Worm (Caenorhabditis elegans): ENCODE data around the gene ZC116.5.

The ZC116.5 gene

ce11 chrV:12637238-12637690 lies 28.5 kb upstream of the ZC116.5 start, which contains the start of gene F56H9.2 (continued):
- TF ChIP-seq C16A3.4 (tag; optimal IDR thresholded peaks at IDR 0.05) (peak; percentile 41), nhr-12 (tag; optimal IDR thresholded peaks at IDR 0.05) (no peak), blmp-1 (tag; optimal IDR thresholded peaks at IDR 0.05) (peak; percentile 76), swsn-7 (tag; optimal IDR thresholded peaks at IDR 0.05) (peak; percentile 74), lin-14 (GFP tag; optimal IDR thresholded peaks at IDR 0.05) (peak; percentile 96), fkh-10 (GFP tag; optimal IDR thresholded peaks at IDR 0.05) (no peak), nhr-77 (tag; optimal IDR thresholded peaks at IDR 0.05) (peak; percentile 58), ceh-88 (GFP tag; IDR thresholded peaks at IDR 0.05) (no peak), vab-15 (tag; optimal IDR thresholded peaks at IDR 0.05) (no peak), nhr-20 (tag; optimal IDR thresholded peaks at IDR 0.05) (peak; percentile 98), Y116A8C.19 (tag; optimal IDR thresholded peaks at IDR 0.05; ENCODE audit: borderline replicate concordance) (no peak), alr-1 (tag; optimal IDR thresholded peaks at IDR 0.05; ENCODE audit: borderline replicate concordance) (no peak), fkh-4 (tag; optimal IDR thresholded peaks at IDR 0.05; ENCODE audit: borderline replicate concordance) (no peak), ceh-82 (tag; optimal IDR thresholded peaks at IDR 0.05) (peak in 2 of 3 experiments; percentile 7 to 51), unc-98 (GFP tag; IDR thresholded peaks at IDR 0.05) (no peak), dsc-1 (tag; optimal IDR thresholded peaks at IDR 0.05) (peak; percentile 82), sox-4 (tag; optimal IDR thresholded peaks at IDR 0.05) (no peak), nhr-76 (tag; optimal IDR thresholded peaks at IDR 0.05) (no peak), egl-13 (tag; optimal IDR thresholded peaks at IDR 0.05) (no peak), snu-23 (GFP tag; optimal IDR thresholded peaks at IDR 0.05) (no peak), ceh-8 (GFP tag; optimal IDR thresholded peaks at IDR 0.05) (no peak), mdl-1 (tag; optimal IDR thresholded peaks at IDR 0.05) (peak in 1 of 2 experiments; percentile 96), fkh-8 (tag; optimal IDR thresholded peaks at IDR 0.05) (no peak), dpl-1 (GFP tag; optimal IDR thresholded peaks at IDR 0.05) (peak; percentile 24 to 34 (median 29)), egl-27 (tag; optimal IDR thresholded peaks at IDR 0.05) (peak; percentile 66 to 72), nhr-85 (tag) (peak; percentile 98), nhr-19 (GFP tag; conservative IDR thresholded peaks at IDR 0.05) (peak; percentile 94), unc-130 (tag; optimal IDR thresholded peaks at IDR 0.05) (peak; percentile 94), efl-3 (GFP tag; optimal IDR thresholded peaks at IDR 0.05) (no peak), tlp-1 (tag; optimal IDR thresholded peaks at IDR 0.05) (no peak), mab-9 (GFP tag; IDR thresholded peaks at IDR 0.05) (no peak), mep-1 (tag; optimal IDR thresholded peaks at IDR 0.05) (peak; percentile 72), elt-3 (tag; optimal IDR thresholded peaks at IDR 0.05) (peak in 3 of 6 experiments; percentile 68 to 92 (median 70)), skn-1 (tag; optimal IDR thresholded peaks at IDR 0.05) (peak; percentile 65), grh-1 (GFP tag; IDR thresholded peaks at IDR 0.05) (peak; percentile 69), mef-2 (tag; optimal IDR thresholded peaks at IDR 0.05) (peak; percentile 26), ama-1 (optimal IDR thresholded peaks at IDR 0.05) (peak; percentile 36), pqm-1 (tag; optimal IDR thresholded peaks at IDR 0.05) (peak; percentile 42), tbx-2 (tag; optimal IDR thresholded peaks at IDR 0.05) (peak; percentile 83), nhr-71 (tag; optimal IDR thresholded peaks at IDR 0.05) (peak; percentile 95), unc-86 (tag; optimal IDR thresholded peaks at IDR 0.05) (peak; percentile 46), fos-1 (tag; optimal IDR thresholded peaks at IDR 0.05) (peak; percentile 13), elt-2 (tag; optimal IDR thresholded peaks at IDR 0.05) (peak; percentile 89), nhr-84 (tag; optimal IDR thresholded peaks at IDR 0.05) (no peak), rnt-1 (tag; optimal IDR thresholded peaks at IDR 0.05) (peak; percentile 88)
